Worm (Caenorhabditis elegans) whole organism, mixed stage, embryonic: ENCODE measurements around the gene str-188.
A peak's percentile ranks its signal among the peaks of the same experiment; 100 is the strongest.

Source experiments
- bed-3 ChIP-seq: fragments of 200-800 bp; sonication (Bioruptor generic); optimal IDR thresholded peaks from 3 replicates; lab custom pipeline; 2018; ENCODE audit warnings: mild to moderate bottlenecking, missing genetic modification characterization, moderate library complexity, missing compliant biosample characterization
- blmp-1 ChIP-seq: fragments of 150-350 bp; optimal IDR thresholded peaks from 2 replicates; lab custom pipeline; 2014; ENCODE audit warnings: missing biosample characterization, missing genetic modification characterization
- ham-2 ChIP-seq: fragments of 200-800 bp; sonication (Bioruptor generic); optimal IDR thresholded peaks from 2 replicates; lab custom pipeline; 2018; ENCODE audit warnings: mild to moderate bottlenecking, missing genetic modification characterization, missing compliant biosample characterization
- lin-13 ChIP-seq: fragments of 150-350 bp; optimal IDR thresholded peaks from 2 replicates; lab custom pipeline; 2014; ENCODE audit warnings: missing biosample characterization, missing genetic modification characterization
- mab-5 ChIP-seq: fragments of 150-350 bp; optimal IDR thresholded peaks from 2 replicates; lab custom pipeline; 2014; ENCODE audit warnings: missing biosample characterization, missing genetic modification characterization
- mep-1 ChIP-seq: fragments of 150-350 bp; optimal IDR thresholded peaks from 2 replicates; lab custom pipeline; 2017; ENCODE audit warnings: missing biosample characterization, missing genetic modification reagents, missing genetic modification characterization, inconsistent platforms
- pha-4 ChIP-seq: fragments of 150-350 bp; optimal IDR thresholded peaks from 2 replicates; lab custom pipeline; 2018; ENCODE audit warnings: missing biosample characterization, missing genetic modification reagents, missing genetic modification characterization
- unc-62 ChIP-seq: fragments of 150-350 bp; optimal IDR thresholded peaks from 2 replicates; lab custom pipeline; 2014; ENCODE audit warnings: missing biosample characterization, missing genetic modification reagents, missing genetic modification characterization
- zip-8 ChIP-seq: fragments of 150-350 bp; optimal IDR thresholded peaks from 2 replicates; lab custom pipeline; 2014; ENCODE audit warnings: missing biosample characterization, missing genetic modification characterization

- TF ChIP-seq unc-62: no peak
- TF ChIP-seq pha-4: peak; percentile 73
- TF ChIP-seq zip-8: no peak
- TF ChIP-seq lin-13 (tag; lab: Kevin White, UChicago): no peak
- no peak for TF ChIP-seq ham-2
- TF ChIP-seq mab-5 (tag; lab: Kevin White, UChicago): no peak
- TF ChIP-seq mep-1 (tag; lab: Kevin White, UChicago): peak; percentile 76
- TF ChIP-seq blmp-1: no peak
- TF ChIP-seq bed-3 (GFP tag; lab: Kevin White, UChicago): no peak
These were observed 13.1 kb downstream of the str-188 start, which contains the start of the genes aagr-3 and drap-1 for ce11 chrV:9729462-9730162.
